Fruit fly (Drosophila melanogaster): ENCODE data around the gene bgm.

bgm gene

DNA sequence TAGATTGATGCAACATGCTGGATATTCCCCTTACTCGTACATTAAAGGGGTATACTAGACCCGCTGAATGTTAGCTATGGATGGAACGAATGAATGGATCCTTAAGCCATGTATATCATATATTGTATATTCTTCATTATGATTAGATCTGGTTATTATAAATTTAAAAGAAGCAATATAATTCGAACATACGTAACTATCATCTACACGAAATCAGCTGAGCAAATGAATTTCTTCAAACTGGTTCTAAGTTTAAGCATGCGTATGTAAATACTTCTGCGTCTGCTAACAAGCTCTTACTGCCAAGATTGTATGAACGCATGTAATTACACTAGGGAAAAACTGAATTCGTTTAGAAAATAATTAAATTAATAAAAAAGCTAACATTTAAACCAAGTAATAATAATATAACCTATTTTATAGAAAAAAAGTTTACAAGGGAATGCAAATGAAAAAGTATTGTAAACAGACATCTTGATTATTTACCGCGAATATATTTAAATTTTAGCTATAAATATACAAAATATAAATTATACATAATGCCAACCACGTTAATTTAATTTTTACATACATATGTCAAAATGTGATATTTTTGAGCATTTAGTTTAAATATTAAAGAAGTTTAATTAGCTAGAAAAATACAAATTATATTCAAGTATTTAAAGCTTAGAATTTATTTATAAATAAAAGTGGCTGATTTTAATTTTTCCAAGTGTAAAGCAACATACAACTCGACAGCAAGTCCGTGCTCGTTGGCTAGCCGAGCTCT, 8.3 kb downstream of the bgm start (continued):
- TF ChIP-seq CG3163 (GFP tag; optimal IDR thresholded peaks at IDR 0.05) (no peak), zfh1 (GFP tag; IDR thresholded peaks at IDR 0.05) (peak; percentile 80), CG1602 (GFP tag; optimal IDR thresholded peaks at IDR 0.05) (peak; percentile 35), ap (GFP tag; IDR thresholded peaks at IDR 0.05) (0 out of 2 replicates have a peak, but pooled peaks have one; percentile 5), CG8281 (tag; optimal IDR thresholded peaks at IDR 0.05) (peak; percentile 34), unc-4 (GFP tag; IDR thresholded peaks at IDR 0.05; ENCODE audit: partially characterized antibody) (no peak), Six4 (GFP tag; optimal IDR thresholded peaks at IDR 0.05) (peak; percentile 25), CG13424 (tag; optimal IDR thresholded peaks at IDR 0.05) (peak; percentile 74), CG18619 (GFP tag; optimal IDR thresholded peaks at IDR 0.05) (peak; percentile 74), CG2712 (tag; optimal IDR thresholded peaks at IDR 0.05) (peak; percentile 87), CG6654 (GFP tag; optimal IDR thresholded peaks at IDR 0.05) (no peak), CG6813 (GFP tag; optimal IDR thresholded peaks at IDR 0.05) (peak; percentile 13), CG12769 (tag; optimal IDR thresholded peaks at IDR 0.05) (peak; percentile 88), lola (GFP tag; optimal IDR thresholded peaks at IDR 0.05) (peak in 1 of 3 experiments; percentile 90), CG5180 (GFP tag; optimal IDR thresholded peaks at IDR 0.05) (no peak), Atf3 (GFP tag; optimal IDR thresholded peaks at IDR 0.05) (peak; percentile 7), az2 (GFP tag; optimal IDR thresholded peaks at IDR 0.05) (peak; percentile 40), cwo (GFP tag; optimal IDR thresholded peaks at IDR 0.05) (peak; percentile 37), onecut (GFP tag; IDR thresholded peaks at IDR 0.05) (0 out of 2 replicates have a peak, but pooled peaks have one; percentile 18), Doc3 (GFP tag; IDR thresholded peaks at IDR 0.05; ENCODE audit: partially characterized antibody) (no peak), row (GFP tag; IDR thresholded peaks at IDR 0.05) (peak; percentile 78), CG17802 (tag; optimal IDR thresholded peaks at IDR 0.05) (peak; percentile 10), CG8924 (tag; optimal IDR thresholded peaks at IDR 0.05) (peak; percentile 85), CG17328 (GFP tag; IDR thresholded peaks at IDR 0.05) (peak; percentile 39; the same call in 1 of the 2 replicates), CG34422 (GFP tag; IDR thresholded peaks at IDR 0.05) (peak; percentile 64), CG12391 (tag; optimal IDR thresholded peaks at IDR 0.05) (peak; percentile 75), CG30020 (tag; optimal IDR thresholded peaks at IDR 0.05) (peak; percentile 60), Nf-YC (tag; optimal IDR thresholded peaks at IDR 0.05) (peak; percentile 15), knrl (GFP tag; IDR thresholded peaks at IDR 0.05; ENCODE audit: partially characterized antibody) (no peak), CG11695 (GFP tag; IDR thresholded peaks at IDR 0.05) (peak; percentile 58; the same call in 2 of the 3 replicates), chn (GFP tag; optimal IDR thresholded peaks at IDR 0.05) (peak; percentile 7), D (optimal IDR thresholded peaks at IDR 0.05) (no peak), D (GFP tag; optimal IDR thresholded peaks at IDR 0.05) (peak; percentile 24), jing (GFP tag; optimal IDR thresholded peaks at IDR 0.05) (peak; percentile 46), Atf-2 (GFP tag; optimal IDR thresholded peaks at IDR 0.05) (peak; percentile 54), CG16863 (GFP tag; optimal IDR thresholded peaks at IDR 0.05) (peak; percentile 53), gsb (GFP tag; IDR thresholded peaks at IDR 0.05) (no peak), amos (GFP tag; IDR thresholded peaks at IDR 0.05; ENCODE audit: partially characterized antibody) (no peak), HHEX (GFP tag; optimal IDR thresholded peaks at IDR 0.05) (peak; percentile 54), chinmo (GFP tag; IDR thresholded peaks at IDR 0.05; ENCODE audit: partially characterized antibody) (no peak), crc (GFP tag; optimal IDR thresholded peaks at IDR 0.05) (no peak), Dbx (GFP tag; IDR thresholded peaks at IDR 0.05) (peak; percentile 38; the same call in 2 of the 3 replicates), Nf-YA (GFP tag; IDR thresholded peaks at IDR 0.05) (0 out of 2 replicates have a peak, but pooled peaks have one; percentile 17), Sox102F (GFP tag; optimal IDR thresholded peaks at IDR 0.05) (peak; percentile 74), zen (tag; optimal IDR thresholded peaks at IDR 0.05) (no peak), unpg (GFP tag; optimal IDR thresholded peaks at IDR 0.05) (peak; percentile 62), CoRest (tag; optimal IDR thresholded peaks at IDR 0.05) (peak; percentile 88), Awh (GFP tag; IDR thresholded peaks at IDR 0.05) (peak; percentile 75)

Data from whole organism, embryonic.